Worm (Caenorhabditis elegans) whole organism, L1 larva: ENCODE results near the gene srx-66.

Experiments
- C04F5.9 ChIP-seq: sonication (generic microtip); optimal IDR thresholded peaks from 2 replicates; lab custom pipeline; 2016; ENCODE audit warnings: missing genetic modification characterization, missing compliant biosample characterization
- C16A3.4 ChIP-seq: fragments of 150-350 bp; optimal IDR thresholded peaks from 2 replicates; lab custom pipeline; 2014; ENCODE audit warnings: missing biosample characterization, missing genetic modification characterization
- C34B4.2 ChIP-seq: sonication (generic microtip); optimal IDR thresholded peaks from 2 replicates; lab custom pipeline; 2017; ENCODE audit warnings: mild to moderate bottlenecking, missing genetic modification characterization, missing compliant biosample characterization
- aha-1 ChIP-seq: fragments of 150-350 bp; optimal IDR thresholded peaks from 2 replicates; lab custom pipeline; 2014; ENCODE audit warnings: missing biosample characterization, missing genetic modification characterization
- blmp-1 ChIP-seq: fragments of 150-350 bp; optimal IDR thresholded peaks from 2 replicates; lab custom pipeline; 2014; ENCODE audit warnings: missing biosample characterization, missing genetic modification characterization
- ceh-88 ChIP-seq: fragments of 200-800 bp; sonication (Bioruptor generic); IDR thresholded peaks from 2 replicates; pipeline ENCODE4 v1.3.6; 2022; ENCODE audit warnings: missing genetic modification characterization, missing compliant biosample characterization
- ces-1 ChIP-seq: fragments of 150-350 bp; optimal IDR thresholded peaks from 2 replicates; lab custom pipeline; 2014; ENCODE audit warnings: missing biosample characterization, missing genetic modification reagents, missing genetic modification characterization
- elt-2 ChIP-seq: sonication (generic microtip); optimal IDR thresholded peaks from 2 replicates; lab custom pipeline; 2016; ENCODE audit warnings: missing genetic modification characterization, mild to moderate bottlenecking, inconsistent platforms, missing compliant biosample characterization, missing genetic modification reagents
- elt-3 ChIP-seq, 6 experiments: fragments of 150-350 bp in 1 of 6; sonication (generic microtip); optimal IDR thresholded peaks; 2 replicates each; lab custom pipeline; 2017 to 2018; ENCODE audit warnings: missing biosample characterization in 6 of 6, missing genetic modification characterization in 6 of 6, inconsistent platforms in 1 of 6
- fkh-8 ChIP-seq: sonication (generic microtip); optimal IDR thresholded peaks from 2 replicates; lab custom pipeline; 2016; ENCODE audit warnings: mild to moderate bottlenecking, missing genetic modification characterization, missing compliant biosample characterization
- fos-1 ChIP-seq: fragments of 150-350 bp; optimal IDR thresholded peaks from 2 replicates; lab custom pipeline; 2014; ENCODE audit warnings: missing biosample characterization, missing genetic modification characterization
- hpl-2 ChIP-seq: fragments of 150-350 bp; optimal IDR thresholded peaks from 2 replicates; lab custom pipeline; 2014; ENCODE audit warnings: missing biosample characterization, missing genetic modification reagents, missing genetic modification characterization
- irx-1 ChIP-seq: sonication (generic microtip); optimal IDR thresholded peaks from 2 replicates; lab custom pipeline; 2016; ENCODE audit warnings: missing genetic modification characterization, missing compliant biosample characterization
- lin-13 ChIP-seq: fragments of 150-350 bp; optimal IDR thresholded peaks from 2 replicates; lab custom pipeline; 2014; ENCODE audit warnings: missing biosample characterization, missing genetic modification reagents, missing genetic modification characterization
- lin-14 ChIP-seq: fragments of 200-800 bp; sonication (Bioruptor generic); optimal IDR thresholded peaks from 2 replicates; lab custom pipeline; 2018; ENCODE audit warnings: mild to moderate bottlenecking, missing genetic modification characterization, moderate library complexity, missing compliant biosample characterization
- lsy-2 ChIP-seq, 2 experiments: fragments of 150-350 bp; optimal IDR thresholded peaks; 2 replicates each; lab custom pipeline; 2014; ENCODE audit warnings: missing biosample characterization in 2 of 2, missing genetic modification characterization in 2 of 2
- mab-9 ChIP-seq: fragments of 200-800 bp; sonication (Bioruptor generic); IDR thresholded peaks from 2 replicates; pipeline ENCODE4 v1.3.6; 2022; ENCODE audit warnings: missing genetic modification reagents, missing genetic modification characterization, missing compliant biosample characterization
- mdl-1 ChIP-seq, 2 experiments: fragments of 150-350 bp; optimal IDR thresholded peaks; 2 replicates each; lab custom pipeline; 2014 to 2017; ENCODE audit warnings: missing biosample characterization in 2 of 2, missing genetic modification characterization in 2 of 2, inconsistent platforms in 1 of 2
- mef-2 ChIP-seq: fragments of 150-350 bp; optimal IDR thresholded peaks from 2 replicates; lab custom pipeline; 2014; ENCODE audit warnings: missing biosample characterization, missing genetic modification characterization
- mep-1 ChIP-seq: fragments of 150-350 bp; optimal IDR thresholded peaks from 2 replicates; lab custom pipeline; 2014; ENCODE audit warnings: missing biosample characterization, missing genetic modification characterization
- nhr-12 ChIP-seq: sonication (generic microtip); optimal IDR thresholded peaks from 2 replicates; lab custom pipeline; 2017; ENCODE audit warnings: missing biosample characterization, missing genetic modification characterization
- nhr-19 ChIP-seq: fragments of 200-800 bp; sonication (Bioruptor generic); conservative IDR thresholded peaks from 2 replicates; pipeline ENCODE4 v1.3.6; 2022; ENCODE audit warnings: missing genetic modification characterization, missing compliant biosample characterization
- nhr-237 ChIP-seq: fragments of 150-350 bp; optimal IDR thresholded peaks from 2 replicates; lab custom pipeline; 2014; ENCODE audit warnings: missing biosample characterization, missing genetic modification characterization
- nhr-28 ChIP-seq: fragments of 150-350 bp; optimal IDR thresholded peaks from 2 replicates; lab custom pipeline; 2014; ENCODE audit warnings: missing biosample characterization, missing genetic modification characterization
- nhr-47 ChIP-seq: sonication (generic microtip); optimal IDR thresholded peaks from 2 replicates; lab custom pipeline; 2016; ENCODE audit warnings: mild to moderate bottlenecking, missing genetic modification characterization, moderate library complexity, missing compliant biosample characterization
- nhr-71 ChIP-seq: sonication (generic microtip); optimal IDR thresholded peaks from 2 replicates; lab custom pipeline; 2016; ENCODE audit warnings: mild to moderate bottlenecking, missing genetic modification characterization, moderate library complexity, missing compliant biosample characterization
- rnt-1 ChIP-seq: sonication (generic microtip); optimal IDR thresholded peaks from 2 replicates; lab custom pipeline; 2016; ENCODE audit warnings: mild to moderate bottlenecking, missing genetic modification characterization, moderate library complexity, missing compliant biosample characterization
- sptf-1 ChIP-seq: fragments of 150-350 bp; optimal IDR thresholded peaks from 2 replicates; lab custom pipeline; 2014; ENCODE audit warnings: missing biosample characterization, missing genetic modification characterization
- tlp-1 ChIP-seq: fragments of 150-350 bp; optimal IDR thresholded peaks from 2 replicates; lab custom pipeline; 2014; ENCODE audit warnings: missing biosample characterization, missing genetic modification characterization
- unc-130 ChIP-seq: fragments of 150-350 bp; optimal IDR thresholded peaks from 2 replicates; lab custom pipeline; 2017; ENCODE audit warnings: missing biosample characterization, missing genetic modification characterization, inconsistent platforms
- unc-98 ChIP-seq: fragments of 200-800 bp; sonication (Bioruptor generic); IDR thresholded peaks from 2 replicates; pipeline ENCODE4 v1.3.6; 2022; ENCODE audit warnings: missing genetic modification characterization, missing compliant biosample characterization
- xbp-1 ChIP-seq: sonication (generic microtip); optimal IDR thresholded peaks from 2 replicates; lab custom pipeline; 2016; ENCODE audit warnings: missing genetic modification characterization, missing compliant biosample characterization
- ztf-11 ChIP-seq, 2 experiments: sonication (generic microtip); optimal IDR thresholded peaks; 2 replicates each; lab custom pipeline; 2016 to 2017; ENCODE audit warnings: missing genetic modification characterization in 2 of 2, missing biosample characterization in 1 of 2, missing compliant biosample characterization in 1 of 2

srx-66 gene

ce11 chrV:3938789-3939188 is 19.4 kb downstream of the srx-66 start, which contains the start of gene cyp-35B1:
cyp-35B1 (plus strand) TSS chrV:3939032.
- TF ChIP-seq mdl-1 (tag; optimal IDR thresholded peaks at IDR 0.05; lab: Kevin White, UChicago) (no peak), lsy-2 (tag; optimal IDR thresholded peaks at IDR 0.05; lab: Kevin White, UChicago) (no peak), lin-13 (no peak), lin-14 (GFP tag; lab: Kevin White, UChicago) (no peak), mep-1 (tag; lab: Kevin White, UChicago) (no peak), fos-1 (tag; lab: Kevin White, UChicago) (no peak), sptf-1 (tag; lab: Kevin White, UChicago) (no peak), fkh-8 (tag; lab: Kevin White, UChicago) (no peak), nhr-28 (tag; lab: Kevin White, UChicago) (no peak), C04F5.9 (tag; lab: Kevin White, UChicago) (no peak), mef-2 (tag; lab: Kevin White, UChicago) (no peak), C34B4.2 (no peak), nhr-71 (tag; lab: Kevin White, UChicago) (no peak), unc-130 (no peak), ces-1 (GFP tag; lab: Kevin White, UChicago) (no peak), mab-9 (GFP tag; lab: Robert Waterston, UW) (no peak)

ce11 chrV:3941860-3942259 is 22.5 kb downstream of the srx-66 start, which contains the start of gene cyp-35B2:
cyp-35B2 (plus strand) TSS chrV:3942160.
- no peak for TF ChIP-seq elt-2 (tag; lab: Kevin White, UChicago)
- TF ChIP-seq aha-1 (tag; lab: Kevin White, UChicago), result no peak
- no peak for TF ChIP-seq C04F5.9 (tag; lab: Kevin White, UChicago)
- no peak for TF ChIP-seq hpl-2
- TF ChIP-seq ztf-11 (tag; optimal IDR thresholded peaks at IDR 0.05; lab: Kevin White, UChicago), result no peak
- TF ChIP-seq tlp-1, result no peak
- TF ChIP-seq nhr-237 (tag; lab: Kevin White, UChicago), result no peak
- TF ChIP-seq rnt-1 (tag; lab: Kevin White, UChicago), result no peak

- TF ChIP-seq irx-1 (tag; lab: Kevin White, UChicago) (no peak), nhr-71 (tag; lab: Kevin White, UChicago) (no peak), xbp-1 (tag; lab: Kevin White, UChicago) (no peak), nhr-237 (tag; lab: Kevin White, UChicago) (no peak), ces-1 (GFP tag; lab: Kevin White, UChicago) (no peak), tlp-1 (no peak), elt-2 (tag; lab: Kevin White, UChicago) (no peak), nhr-47 (tag; lab: Kevin White, UChicago) (no peak)
Observed at ce11 chrV:3943364-3943763, 24.0 kb downstream of the srx-66 start.

ce11 chrV:3945053-3945452 is 25.7 kb downstream of the srx-66 start, which contains the start of gene cyp-35B3:
cyp-35B3 (plus strand) TSS chrV:3945353.
- TF ChIP-seq elt-3 (tag; optimal IDR thresholded peaks at IDR 0.05; lab: Kevin White, UChicago) (no peak), nhr-19 (GFP tag; lab: Robert Waterston, UW) (no peak), rnt-1 (tag; lab: Kevin White, UChicago) (no peak), irx-1 (tag; lab: Kevin White, UChicago) (no peak), blmp-1 (no peak), nhr-71 (tag; lab: Kevin White, UChicago) (no peak), C16A3.4 (no peak)

- TF ChIP-seq sptf-1 (tag; lab: Kevin White, UChicago) (no peak), mef-2 (tag; lab: Kevin White, UChicago) (no peak), nhr-12 (tag; lab: Kevin White, UChicago) (no peak), unc-98 (no peak), nhr-71 (tag; lab: Kevin White, UChicago) (no peak), mab-9 (GFP tag; lab: Robert Waterston, UW) (no peak), ceh-88 (no peak), rnt-1 (tag; lab: Kevin White, UChicago) (no peak)
Observed at ce11 chrV:3949723-3950122, 30.3 kb downstream of the srx-66 start, which contains the start of gene dach-1. dach-1 (plus strand) TSS chrV:3950023.
